Fruit fly (Drosophila melanogaster) whole organism, embryonic: ENCODE measurements around the gene CG17027.

Experiments used
- Ada2b ChIP-seq: fragments of 200-800 bp; sonication (Bioruptor generic); IDR thresholded peaks from 2 replicates; pipeline ENCODE4 v1.3.6; 2022; ENCODE audit warnings: missing biosample characterization, missing genetic modification characterization
- Adf1 ChIP-seq: fragments of 200-800 bp; sonication (Bioruptor generic); IDR thresholded peaks from 2 replicates; pipeline ENCODE4 v1.3.6; 2022; ENCODE audit warnings: missing biosample characterization, missing genetic modification characterization
- Antp ChIP-seq: fragments of 200-800 bp; sonication (Bioruptor generic); optimal IDR thresholded peaks from 3 replicates; lab custom pipeline; 2016; ENCODE audit warnings: missing biosample characterization, missing genetic modification characterization
- Awh ChIP-seq: fragments of 200-800 bp; sonication (Bioruptor generic); IDR thresholded peaks from 2 replicates; pipeline ENCODE4, ENCODE4 v1.3.6; 2022; ENCODE audit warnings: missing biosample characterization, missing genetic modification characterization
- BtbVII ChIP-seq: fragments of 200-800 bp; sonication (Bioruptor generic); optimal IDR thresholded peaks from 3 replicates; lab custom pipeline; 2017; ENCODE audit warnings: missing biosample characterization, mild to moderate bottlenecking, missing genetic modification characterization
- CG10543 ChIP-seq: fragments of 200-800 bp; sonication (Bioruptor generic); optimal IDR thresholded peaks from 3 replicates; lab custom pipeline; 2017; ENCODE audit warnings: missing biosample characterization, mild to moderate bottlenecking, missing genetic modification characterization, moderate library complexity
- CG11456 ChIP-seq: fragments of 200-800 bp; sonication (Bioruptor generic); IDR thresholded peaks from 3 replicates; pipeline ENCODE4 v1.3.6; 2022; ENCODE audit warnings: missing biosample characterization, missing genetic modification characterization
- CG12769 ChIP-seq: fragments of 200-800 bp; sonication (Bioruptor generic); optimal IDR thresholded peaks from 2 replicates; lab custom pipeline; 2019; ENCODE audit warnings: missing biosample characterization, mild to moderate bottlenecking, missing genetic modification characterization, moderate library complexity
- CG12942 ChIP-seq: fragments of 200-800 bp; sonication (Bioruptor generic); optimal IDR thresholded peaks from 3 replicates; lab custom pipeline; 2016; ENCODE audit warnings: missing biosample characterization, missing genetic modification characterization
- CG13287 ChIP-seq: fragments of 200-800 bp; sonication (Bioruptor generic); IDR thresholded peaks from 2 replicates; pipeline ENCODE4 v1.3.6; 2022; ENCODE audit warnings: missing biosample characterization, missing genetic modification characterization; ENCODE audit not compliant: partially characterized antibody
- CG13894 ChIP-seq: fragments of 200-800 bp; sonication (Bioruptor generic); optimal IDR thresholded peaks from 3 replicates; lab custom pipeline; 2018; ENCODE audit warnings: missing biosample characterization, mild to moderate bottlenecking, missing genetic modification characterization, moderate library complexity
- CG15601 ChIP-seq: fragments of 200-800 bp; sonication (Bioruptor generic); optimal IDR thresholded peaks from 3 replicates; lab custom pipeline; 2019; ENCODE audit warnings: missing biosample characterization, mild to moderate bottlenecking, missing genetic modification characterization, moderate library complexity
- CG18011 ChIP-seq: fragments of 200-800 bp; sonication (Bioruptor generic); optimal IDR thresholded peaks from 2 replicates; lab custom pipeline; 2017; ENCODE audit warnings: missing biosample characterization, missing genetic modification characterization, mild to moderate bottlenecking, moderate library complexity, missing genotype
- CG18764 ChIP-seq: fragments of 200-800 bp; sonication (Bioruptor generic); optimal IDR thresholded peaks from 3 replicates; lab custom pipeline; 2016; ENCODE audit warnings: missing biosample characterization, missing genetic modification characterization
- CG31365 ChIP-seq: fragments of 200-800 bp; sonication (Bioruptor generic); optimal IDR thresholded peaks from 2 replicates; lab custom pipeline; 2018; ENCODE audit warnings: missing biosample characterization, mild to moderate bottlenecking, missing genetic modification characterization
- CG4404 ChIP-seq: fragments of 200-800 bp; sonication (Bioruptor generic); IDR thresholded peaks from 2 replicates; pipeline ENCODE4 v1.3.6; 2022; ENCODE audit warnings: missing biosample characterization, missing genetic modification characterization
- CG4707 ChIP-seq: fragments of 200-800 bp; sonication (Bioruptor generic); optimal IDR thresholded peaks from 2 replicates; lab custom pipeline; 2018; ENCODE audit warnings: missing biosample characterization, mild to moderate bottlenecking, missing genetic modification characterization, moderate library complexity
- CG7928 ChIP-seq: fragments of 200-800 bp; sonication (Bioruptor generic); optimal IDR thresholded peaks from 2 replicates; lab custom pipeline; 2017; ENCODE audit warnings: missing biosample characterization, mild to moderate bottlenecking, missing genetic modification characterization
- CG7987 ChIP-seq: fragments of 200-800 bp; sonication (Bioruptor generic); optimal IDR thresholded peaks from 2 replicates; lab custom pipeline; 2018; ENCODE audit warnings: missing biosample characterization, mild to moderate bottlenecking, missing genetic modification characterization, moderate library complexity
- CG9876 ChIP-seq: fragments of 200-800 bp; sonication (Bioruptor generic); optimal IDR thresholded peaks from 2 replicates; lab custom pipeline; 2016; ENCODE audit warnings: missing biosample characterization, missing genetic modification characterization
- Dll ChIP-seq: fragments of 200-800 bp; sonication (Bioruptor generic); IDR thresholded peaks from 4 replicates; pipeline ENCODE4 v1.3.6; 2022; ENCODE audit warnings: missing biosample characterization, missing genetic modification characterization; ENCODE audit not compliant: partially characterized antibody
- Drgx ChIP-seq: fragments of 200-800 bp; sonication (Bioruptor generic); IDR thresholded peaks from 2 replicates; pipeline ENCODE4 v1.3.6; 2022; ENCODE audit warnings: missing biosample characterization, missing genetic modification characterization
- ERR ChIP-seq: fragments of 200-800 bp; sonication (Bioruptor generic); optimal IDR thresholded peaks from 2 replicates; lab custom pipeline; 2016; ENCODE audit warnings: missing biosample characterization, missing genetic modification characterization
- Eip74EF ChIP-seq, 2 experiments: fragments of 200-800 bp in 1 of 2; fragments of >200 bp in 1 of 2; sonication (Bioruptor generic) in 1 of 2; optimal IDR thresholded peaks; 2 replicates each; lab custom pipeline; 2017 to 2019; ENCODE audit warnings: missing biosample characterization in 2 of 2, missing genetic modification characterization in 2 of 2, mild to moderate bottlenecking in 1 of 2, moderate library complexity in 1 of 2
- Gsc ChIP-seq: fragments of 200-800 bp; sonication (Bioruptor generic); IDR thresholded peaks from 2 replicates; pipeline ENCODE4 v1.3.6; 2022; ENCODE audit warnings: missing biosample characterization, missing genetic modification characterization
- Lim3 ChIP-seq: fragments of 200-800 bp; sonication (Bioruptor generic); IDR thresholded peaks from 2 replicates; pipeline ENCODE4 v1.3.6; 2022; ENCODE audit warnings: missing biosample characterization, missing genetic modification characterization
- Max ChIP-seq: fragments of 200-800 bp; sonication (Bioruptor generic); optimal IDR thresholded peaks from 2 replicates; lab custom pipeline; 2016; ENCODE audit warnings: missing biosample characterization, mild to moderate bottlenecking, missing genetic modification characterization
- NFAT ChIP-seq: fragments of 200-800 bp; sonication (Bioruptor generic); IDR thresholded peaks from 2 replicates; pipeline ENCODE4 v1.3.6; 2022; ENCODE audit warnings: missing biosample characterization, missing genetic modification characterization
- Neu2 ChIP-seq: fragments of 200-800 bp; sonication (Bioruptor generic); optimal IDR thresholded peaks from 3 replicates; lab custom pipeline; 2016; ENCODE audit warnings: missing biosample characterization, missing genetic modification characterization, borderline replicate concordance
- Oli ChIP-seq: fragments of 200-800 bp; sonication (Bioruptor generic); optimal IDR thresholded peaks from 2 replicates; lab custom pipeline; 2018; ENCODE audit warnings: missing biosample characterization, mild to moderate bottlenecking, missing genetic modification characterization, moderate library complexity
- Rfx ChIP-seq: fragments of 200-800 bp; sonication (Bioruptor generic); IDR thresholded peaks from 2 replicates; pipeline ENCODE4 v1.3.6; 2022; ENCODE audit warnings: missing biosample characterization, missing genetic modification characterization
- ase ChIP-seq: fragments of 200-800 bp; sonication (Bioruptor generic); IDR thresholded peaks from 3 replicates; pipeline ENCODE4 v1.3.6; 2022; ENCODE audit warnings: missing biosample characterization, missing genetic modification characterization
- ato ChIP-seq: fragments of 200-800 bp; sonication (Bioruptor generic); IDR thresholded peaks from 2 replicates; pipeline ENCODE4 v1.3.6; 2022; ENCODE audit warnings: missing biosample characterization, missing genetic modification characterization; ENCODE audit not compliant: partially characterized antibody
- caup ChIP-seq: fragments of 200-800 bp; sonication (Bioruptor generic); optimal IDR thresholded peaks from 3 replicates; lab custom pipeline; 2017; ENCODE audit warnings: missing biosample characterization, mild to moderate bottlenecking, missing genetic modification characterization, moderate library complexity; ENCODE audit not compliant: severe bottlenecking
- chinmo ChIP-seq: fragments of 200-800 bp; sonication (Bioruptor generic); IDR thresholded peaks from 4 replicates; pipeline ENCODE4 v1.3.6; 2022; ENCODE audit warnings: missing biosample characterization, missing genetic modification characterization; ENCODE audit not compliant: partially characterized antibody
- chn ChIP-seq: fragments of 200-800 bp; sonication (Bioruptor generic); optimal IDR thresholded peaks from 2 replicates; lab custom pipeline; 2016; ENCODE audit warnings: missing biosample characterization, missing genetic modification characterization
- cwo ChIP-seq: fragments of 200-800 bp; sonication (Bioruptor generic); optimal IDR thresholded peaks from 3 replicates; lab custom pipeline; 2017; ENCODE audit warnings: missing biosample characterization, missing genetic modification characterization, mild to moderate bottlenecking, moderate library complexity, missing genetic modification reagents
- fru ChIP-seq: fragments of >200 bp; optimal IDR thresholded peaks from 2 replicates; lab custom pipeline; 2017
- gem ChIP-seq: fragments of 200-800 bp; sonication (Bioruptor generic); optimal IDR thresholded peaks from 2 replicates; lab custom pipeline; 2019; ENCODE audit warnings: missing biosample characterization, mild to moderate bottlenecking, missing genetic modification characterization, moderate library complexity
- ham ChIP-seq: fragments of 200-800 bp; sonication (Bioruptor generic); IDR thresholded peaks from 2 replicates; pipeline ENCODE4 v1.3.6; 2022; ENCODE audit warnings: missing biosample characterization, missing genetic modification characterization
- jing ChIP-seq: fragments of 200-800 bp; sonication (Bioruptor generic); optimal IDR thresholded peaks from 2 replicates; lab custom pipeline; 2018; ENCODE audit warnings: missing biosample characterization, mild to moderate bottlenecking, missing genetic modification characterization
- kni ChIP-seq: fragments of 200-800 bp; sonication (Bioruptor generic); optimal IDR thresholded peaks from 3 replicates; lab custom pipeline; 2017; ENCODE audit warnings: mild to moderate bottlenecking, missing biosample characterization, missing genetic modification reagents, missing genetic modification characterization
- onecut ChIP-seq: fragments of 200-800 bp; sonication (Bioruptor generic); IDR thresholded peaks from 2 replicates; pipeline ENCODE4 v1.3.6; 2022; ENCODE audit warnings: missing biosample characterization, missing genetic modification characterization
- pros ChIP-seq: fragments of 200-800 bp; sonication (Bioruptor generic); optimal IDR thresholded peaks from 3 replicates; lab custom pipeline; 2019; ENCODE audit warnings: missing biosample characterization, mild to moderate bottlenecking, missing genetic modification characterization, moderate library complexity
- sd ChIP-seq: fragments of 200-800 bp; sonication (Bioruptor generic); optimal IDR thresholded peaks from 3 replicates; lab custom pipeline; 2018; ENCODE audit warnings: missing biosample characterization, mild to moderate bottlenecking, missing genetic modification characterization, moderate library complexity
- sob ChIP-seq: fragments of 200-800 bp; sonication (Bioruptor generic); IDR thresholded peaks from 2 replicates; pipeline ENCODE4 v1.3.6; 2022; ENCODE audit warnings: missing biosample characterization, missing genetic modification characterization
- sug ChIP-seq: fragments of 200-800 bp; optimal IDR thresholded peaks from 2 replicates; lab custom pipeline; 2019; ENCODE audit warnings: missing biosample characterization, mild to moderate bottlenecking, missing genetic modification characterization, moderate library complexity
- ttk ChIP-seq: fragments of 200-800 bp; sonication (Bioruptor generic); IDR thresholded peaks from 2 replicates; pipeline ENCODE4 v2.1.2; 2022; ENCODE audit warnings: missing biosample characterization, missing genetic modification characterization
- usp ChIP-seq: fragments of >200 bp; optimal IDR thresholded peaks from 2 replicates; lab custom pipeline; 2017; ENCODE audit warnings: missing biosample characterization, missing genetic modification characterization

The CG17027 gene

DNA sequence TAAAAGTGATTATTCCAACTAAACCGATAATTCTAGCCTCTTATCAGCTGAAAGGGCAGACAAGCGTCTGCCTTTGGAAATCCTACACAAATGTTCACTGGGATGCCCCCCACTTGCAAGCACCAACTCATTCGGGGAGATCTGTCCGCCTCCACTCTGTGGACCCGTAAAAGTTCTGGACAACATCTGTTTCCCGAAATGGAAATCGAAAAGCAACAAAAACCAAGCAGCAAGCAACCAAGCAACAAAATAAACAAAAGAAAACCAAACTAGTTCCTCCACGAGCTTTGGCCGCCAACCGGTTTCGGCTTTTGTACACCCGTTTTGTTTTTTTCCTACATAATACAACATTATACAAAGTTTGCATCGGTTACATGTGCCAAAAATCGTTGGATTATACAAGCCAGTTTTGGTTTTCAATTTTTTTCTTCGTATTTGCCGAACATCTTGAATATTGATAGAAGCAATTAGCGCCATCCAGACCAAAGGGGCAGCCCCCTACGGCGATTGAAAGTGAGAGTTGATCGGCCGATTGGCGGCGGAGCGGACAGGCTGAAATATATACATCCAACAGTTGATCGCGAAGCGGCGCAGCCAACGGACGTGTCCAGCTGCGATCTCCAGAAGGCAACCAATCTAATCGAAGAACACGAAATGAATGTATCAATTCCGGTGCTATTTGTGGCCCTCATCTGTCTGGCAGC, 21.1 kb upstream of the CG17027 start, which contains the start of gene CG17032 (continued):
- TF ChIP-seq ato (GFP tag; lab: Robert Waterston, UW) (no peak), CG12942 (GFP tag; lab: Kevin White, UChicago) (no peak), Rfx (GFP tag; lab: Robert Waterston, UW) (no peak), usp (GFP tag; lab: Kevin White, UChicago) (no peak), onecut (GFP tag; lab: Robert Waterston, UW) (no peak), sd (no peak), Drgx (GFP tag; lab: Robert Waterston, UW) (peak; percentile 14; the same call in 1 of the 2 replicates), CG7928 (GFP tag; lab: Kevin White, UChicago) (no peak), CG18764 (GFP tag; lab: Kevin White, UChicago) (no peak), CG13894 (peak; percentile 90), CG4707 (GFP tag; lab: Kevin White, UChicago) (no peak), pros (peak; percentile 53), CG13287 (peak; percentile 28; the same call in 1 of the 2 replicates), sob (GFP tag; lab: Robert Waterston, UW) (0 out of 2 replicates have a peak, but pooled peaks have one; percentile 17), ttk (no peak), Ada2b (GFP tag; lab: Robert Waterston, UW) (peak; percentile 7; the same call in 1 of the 2 replicates), jing (GFP tag; lab: Kevin White, UChicago) (no peak), Antp (GFP tag; lab: Kevin White, UChicago) (no peak), Neu2 (GFP tag; lab: Kevin White, UChicago) (no peak), Lim3 (GFP tag; lab: Robert Waterston, UW) (no peak), cwo (GFP tag; lab: Kevin White, UChicago) (peak; percentile 53), CG31365 (tag; lab: Kevin White, UChicago) (no peak), ERR (GFP tag; lab: Kevin White, UChicago) (no peak), kni (GFP tag; lab: Kevin White, UChicago) (peak; percentile 75), Dll (0 out of 4 replicates have a peak, but pooled peaks have one; percentile 29), CG15601 (tag; lab: Kevin White, UChicago) (peak; percentile 74), CG18011 (GFP tag; lab: Kevin White, UChicago) (no peak), CG11456 (0 out of 3 replicates have a peak, but pooled peaks have one; percentile 57), CG10543 (peak; percentile 82), chinmo (GFP tag; lab: Robert Waterston, UW) (peak; percentile 65; the same call in 1 of the 4 replicates), ham (no peak), Max (GFP tag; lab: Kevin White, UChicago) (no peak), CG12769 (peak; percentile 96), sug (tag; lab: Kevin White, UChicago) (peak; percentile 95), CG9876 (GFP tag; lab: Kevin White, UChicago) (no peak), Oli (tag; lab: Kevin White, UChicago) (no peak), Eip74EF (GFP tag; optimal IDR thresholded peaks at IDR 0.05; lab: Kevin White, UChicago) (peak in 1 of 2 experiments; percentile 58), gem (tag; lab: Kevin White, UChicago) (no peak), BtbVII (GFP tag; lab: Kevin White, UChicago) (peak; percentile 34), CG4404 (GFP tag; lab: Robert Waterston, UW) (no peak), Awh (peak; percentile 44; the same call in 1 of the 2 replicates), CG7987 (GFP tag; lab: Kevin White, UChicago) (peak; percentile 30), NFAT (no peak), fru (no peak), caup (peak; percentile 15), Adf1 (GFP tag; lab: Robert Waterston, UW) (peak; percentile 57; the same call in 1 of the 2 replicates), ase (GFP tag; lab: Robert Waterston, UW) (no peak), chn (GFP tag; lab: Kevin White, UChicago) (no peak), Gsc (GFP tag; lab: Robert Waterston, UW) (no peak)
